Worm (Caenorhabditis elegans): Measurements from ENCODE around the gene srh-82.
A peak's percentile ranks its signal among the peaks of the same experiment; 100 is the strongest.

srh-82 gene

DNA sequence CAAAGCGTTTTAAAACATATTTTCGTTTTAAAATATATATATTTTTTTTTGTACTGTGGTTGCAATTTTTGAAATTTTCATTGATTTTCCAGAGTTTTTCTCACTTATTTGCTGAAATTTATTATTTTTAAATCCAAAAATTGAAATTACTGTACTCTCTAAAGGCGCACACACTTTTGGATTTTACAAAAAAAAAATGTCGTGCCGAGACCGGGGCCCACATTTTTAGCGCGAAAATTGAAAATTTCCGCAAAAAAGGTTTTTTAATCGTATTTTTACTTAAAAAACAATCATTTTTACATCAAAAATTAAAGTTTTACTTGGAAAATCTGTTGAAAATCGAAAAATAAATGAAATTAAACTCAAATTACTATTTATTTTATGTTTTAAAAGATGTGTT is 40.2 kb downstream of the srh-82 start:
- TF ChIP-seq fkh-2 (tag; optimal IDR thresholded peaks at IDR 0.05): no peak
- no peak for TF ChIP-seq nhr-11 (tag; optimal IDR thresholded peaks at IDR 0.05)
- no peak for TF ChIP-seq lin-15B (tag; optimal IDR thresholded peaks at IDR 0.05)
- TF ChIP-seq elt-3 (tag; optimal IDR thresholded peaks at IDR 0.05): no peak
- TF ChIP-seq nhr-76 (tag; optimal IDR thresholded peaks at IDR 0.05): no peak
- no peak for TF ChIP-seq nhr-23 (tag; optimal IDR thresholded peaks at IDR 0.05)
- TF ChIP-seq aly-2 (tag; optimal IDR thresholded peaks at IDR 0.05): no peak
- TF ChIP-seq elt-2 (tag; optimal IDR thresholded peaks at IDR 0.05): no peak
- no peak for TF ChIP-seq ceh-9 (tag; optimal IDR thresholded peaks at IDR 0.05)
- TF ChIP-seq nhr-28 (tag; optimal IDR thresholded peaks at IDR 0.05): no peak
- no peak for TF ChIP-seq lsy-12 (tag; optimal IDR thresholded peaks at IDR 0.05)
- TF ChIP-seq zag-1 (tag; optimal IDR thresholded peaks at IDR 0.05): no peak

DNA sequence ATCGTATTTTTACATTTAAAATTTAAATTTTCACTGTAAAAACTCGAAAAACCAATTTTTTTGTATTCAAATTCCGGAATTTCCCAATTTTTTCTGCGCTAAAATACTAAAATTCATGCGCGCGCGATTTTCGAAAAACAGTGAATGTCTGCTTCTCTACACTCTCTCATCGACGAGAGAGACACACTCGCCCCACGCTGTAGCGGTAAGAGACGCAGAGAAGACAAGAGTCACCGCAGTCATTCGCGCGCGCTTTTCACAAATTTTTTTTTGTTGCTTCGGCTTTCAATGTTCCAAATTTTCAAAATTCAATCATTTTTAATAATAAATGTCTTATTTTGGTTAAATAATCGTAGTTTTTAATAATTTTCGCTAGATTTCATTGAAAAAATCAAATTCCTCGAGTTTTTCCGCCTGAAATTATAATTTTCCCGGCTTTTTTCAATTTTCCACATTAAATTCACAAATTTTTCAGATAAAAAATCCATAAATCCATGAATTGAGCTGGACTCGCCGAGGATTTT is 40.9 kb downstream of the srh-82 start, which contains the start of gene arid-1:
Gene arid-1 (plus strand): TSS at position 474 of the 524 bp plus-strand sequence.
- TF ChIP-seq unc-62 (GFP tag; optimal IDR thresholded peaks at IDR 0.05) (no peak), aly-2 (tag; optimal IDR thresholded peaks at IDR 0.05) (no peak), daf-12 (tag; optimal IDR thresholded peaks at IDR 0.05) (no peak), hmg-11 (tag; optimal IDR thresholded peaks at IDR 0.05) (peak; percentile 68), fkh-10 (GFP tag; optimal IDR thresholded peaks at IDR 0.05) (no peak), mdl-1 (tag; optimal IDR thresholded peaks at IDR 0.05) (no peak), nfya-1 (tag; optimal IDR thresholded peaks at IDR 0.05; ENCODE audit: insufficient read depth) (peak; percentile 77), skn-1 (tag; optimal IDR thresholded peaks at IDR 0.05) (no peak), nhr-12 (tag; optimal IDR thresholded peaks at IDR 0.05) (no peak), nhr-23 (tag; optimal IDR thresholded peaks at IDR 0.05) (peak; percentile 43), mml-1 (tag; optimal IDR thresholded peaks at IDR 0.05) (no peak), snpc-4 (tag; optimal IDR thresholded peaks at IDR 0.05) (peak; percentile 7), ZK546.5 (tag; optimal IDR thresholded peaks at IDR 0.05) (no peak), nhr-237 (tag; optimal IDR thresholded peaks at IDR 0.05) (no peak), pha-4 (tag; optimal IDR thresholded peaks at IDR 0.05) (peak; percentile 53), lin-39 (tag; optimal IDR thresholded peaks at IDR 0.05) (peak; percentile 63), sea-2 (GFP tag; optimal IDR thresholded peaks at IDR 0.05) (no peak), ceh-9 (tag; optimal IDR thresholded peaks at IDR 0.05) (no peak), nhr-25 (tag; optimal IDR thresholded peaks at IDR 0.05) (peak; percentile 38), lin-15B (tag; optimal IDR thresholded peaks at IDR 0.05) (peak; percentile 43), jun-1 (tag; optimal IDR thresholded peaks at IDR 0.05) (no peak), ama-1 (optimal IDR thresholded peaks at IDR 0.05) (no peak), nhr-28 (tag; optimal IDR thresholded peaks at IDR 0.05) (no peak), R02D3.7 (tag; optimal IDR thresholded peaks at IDR 0.05) (no peak), elt-2 (tag; optimal IDR thresholded peaks at IDR 0.05) (no peak)

- TF ChIP-seq eor-1 (tag; optimal IDR thresholded peaks at IDR 0.05) (no peak), skn-1 (tag; optimal IDR thresholded peaks at IDR 0.05) (no peak), nfya-1 (tag; optimal IDR thresholded peaks at IDR 0.05; ENCODE audit: insufficient read depth) (no peak), ztf-11 (tag; optimal IDR thresholded peaks at IDR 0.05) (no peak)
These were observed 44.5 kb downstream of the srh-82 start for ce11 chrV:189436-189835.

DNA sequence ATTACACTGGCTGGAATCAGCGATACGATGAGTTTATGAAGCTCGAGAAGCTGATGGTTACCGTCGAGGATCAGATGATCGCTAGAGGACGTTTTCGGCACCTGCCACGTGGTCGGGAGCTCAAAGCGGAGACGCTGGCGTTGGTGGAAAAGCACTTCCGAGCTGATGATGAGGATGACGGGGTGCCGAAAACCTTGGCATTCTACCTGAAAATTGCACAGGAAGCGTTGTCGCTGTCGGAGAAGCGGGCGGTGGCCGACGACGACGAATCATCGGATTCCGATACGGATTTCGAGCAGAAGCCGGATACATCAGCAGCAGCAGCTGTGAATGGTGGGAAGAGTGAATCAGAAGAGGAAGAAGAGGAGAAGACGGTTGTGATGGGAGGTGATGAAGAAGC is 49.9 kb downstream of the srh-82 start:
- TF ChIP-seq ztf-4 (tag; optimal IDR thresholded peaks at IDR 0.05) (no peak), mml-1 (tag; optimal IDR thresholded peaks at IDR 0.05) (no peak), fkh-2 (tag; optimal IDR thresholded peaks at IDR 0.05) (no peak), nhr-11 (tag; optimal IDR thresholded peaks at IDR 0.05) (no peak), ztf-11 (tag; optimal IDR thresholded peaks at IDR 0.05) (no peak), pqm-1 (tag; optimal IDR thresholded peaks at IDR 0.05) (no peak), ceh-28 (tag; optimal IDR thresholded peaks at IDR 0.05) (no peak), fkh-10 (GFP tag; optimal IDR thresholded peaks at IDR 0.05) (no peak), lsy-12 (tag; optimal IDR thresholded peaks at IDR 0.05) (no peak), nhr-237 (tag; optimal IDR thresholded peaks at IDR 0.05) (no peak)

Measured in whole organism, L3 larva.